Worm (Caenorhabditis elegans): ENCODE measurements around the gene cpg-4.

The cpg-4 gene

ce11 chrV:6000368-6000802 is 4.2 kb downstream of the cpg-4 start:
- TF ChIP-seq ceh-14 (tag; optimal IDR thresholded peaks at IDR 0.05) (no peak), unc-42 (tag; optimal IDR thresholded peaks at IDR 0.05) (peak; percentile 40), ztf-16 (tag; optimal IDR thresholded peaks at IDR 0.05) (peak; percentile 10), T23F11.4 (GFP tag; optimal IDR thresholded peaks at IDR 0.05) (no peak), ceh-2 (tag; optimal IDR thresholded peaks at IDR 0.05) (peak; percentile 5), elt-2 (tag; optimal IDR thresholded peaks at IDR 0.05) (peak; percentile 41), K02D7.2 (tag; optimal IDR thresholded peaks at IDR 0.05) (no peak), tbx-2 (tag; optimal IDR thresholded peaks at IDR 0.05) (peak; percentile 70), ceh-34 (tag; optimal IDR thresholded peaks at IDR 0.05) (peak; percentile 40), pqm-1 (tag; optimal IDR thresholded peaks at IDR 0.05) (peak; percentile 50), rnt-1 (tag; optimal IDR thresholded peaks at IDR 0.05) (peak; percentile 39), ceh-30 (tag; optimal IDR thresholded peaks at IDR 0.05) (no peak), unc-55 (GFP tag; optimal IDR thresholded peaks at IDR 0.05) (peak; percentile 57), fax-1 (tag; optimal IDR thresholded peaks at IDR 0.05) (peak; percentile 22), ets-4 (tag; optimal IDR thresholded peaks at IDR 0.05) (peak; percentile 55), pag-3 (tag; optimal IDR thresholded peaks at IDR 0.05; ENCODE audit: borderline replicate concordance) (no peak), tbx-7 (tag; optimal IDR thresholded peaks at IDR 0.05) (no peak), pax-1 (tag; optimal IDR thresholded peaks at IDR 0.05) (peak; percentile 13), dve-1 (tag; optimal IDR thresholded peaks at IDR 0.05) (peak; percentile 69), ceh-19 (GFP tag; optimal IDR thresholded peaks at IDR 0.05) (peak; percentile 65), odd-2 (tag; optimal IDR thresholded peaks at IDR 0.05) (no peak), ref-2 (tag; optimal IDR thresholded peaks at IDR 0.05) (peak; percentile 25), ceh-31 (tag; optimal IDR thresholded peaks at IDR 0.05) (peak; percentile 83), C08G9.2 (tag; optimal IDR thresholded peaks at IDR 0.05) (peak; percentile 52), pha-2 (tag; optimal IDR thresholded peaks at IDR 0.05) (no peak), ceh-18 (tag; optimal IDR thresholded peaks at IDR 0.05) (peak; percentile 85), sdc-2 (tag; optimal IDR thresholded peaks at IDR 0.05) (no peak), F13H6.1 (tag; optimal IDR thresholded peaks at IDR 0.05) (peak; percentile 73), nfya-1 (tag; optimal IDR thresholded peaks at IDR 0.05) (peak; percentile 72), hlh-30 (tag; optimal IDR thresholded peaks at IDR 0.05; ENCODE audit: insufficient read depth) (peak; percentile 80)

ce11 chrV:6003301-6003700 is 7.1 kb downstream of the cpg-4 start, which contains the start of gene fos-1:
Gene fos-1, plus strand, starts transcription at chrV:6003601.
- TF ChIP-seq hlh-30 (tag; optimal IDR thresholded peaks at IDR 0.05; ENCODE audit: insufficient read depth) (no peak), unc-42 (tag; optimal IDR thresholded peaks at IDR 0.05) (no peak), C38D4.7 (GFP tag; optimal IDR thresholded peaks at IDR 0.05) (no peak), gmeb-2 (tag; optimal IDR thresholded peaks at IDR 0.05) (no peak), ceh-18 (tag; optimal IDR thresholded peaks at IDR 0.05) (no peak), odd-2 (tag; optimal IDR thresholded peaks at IDR 0.05) (no peak), madf-2 (tag; optimal IDR thresholded peaks at IDR 0.05) (no peak), elt-4 (tag; optimal IDR thresholded peaks at IDR 0.05) (no peak), ceh-34 (tag; optimal IDR thresholded peaks at IDR 0.05) (no peak), nhr-11 (tag; optimal IDR thresholded peaks at IDR 0.05) (no peak), unc-3 (GFP tag; conservative IDR thresholded peaks at IDR 0.05) (no peak), unc-3 (tag; optimal IDR thresholded peaks at IDR 0.05) (no peak), ceh-24 (tag; optimal IDR thresholded peaks at IDR 0.05) (no peak), ceh-14 (tag; optimal IDR thresholded peaks at IDR 0.05) (no peak), pha-4 (tag; optimal IDR thresholded peaks at IDR 0.05) (no peak), ceh-30 (tag; optimal IDR thresholded peaks at IDR 0.05) (no peak), pqm-1 (tag; optimal IDR thresholded peaks at IDR 0.05) (no peak), sox-2 (GFP tag; IDR thresholded peaks at IDR 0.05) (no peak), ahr-1 (tag; optimal IDR thresholded peaks at IDR 0.05) (no peak)

- TF ChIP-seq nhr-11 (tag; optimal IDR thresholded peaks at IDR 0.05) (no peak), ref-2 (tag; optimal IDR thresholded peaks at IDR 0.05) (no peak), pros-1 (tag; optimal IDR thresholded peaks at IDR 0.05) (no peak), hlh-15 (tag; optimal IDR thresholded peaks at IDR 0.05) (no peak), ceh-18 (tag; optimal IDR thresholded peaks at IDR 0.05) (no peak), sdc-2 (tag; optimal IDR thresholded peaks at IDR 0.05) (no peak), ama-1 (optimal IDR thresholded peaks at IDR 0.05) (no peak), odd-2 (tag; optimal IDR thresholded peaks at IDR 0.05) (no peak), ceh-48 (tag; optimal IDR thresholded peaks at IDR 0.05) (no peak), Y22D7AL.16 (tag; optimal IDR thresholded peaks at IDR 0.05) (no peak), ztf-16 (tag; optimal IDR thresholded peaks at IDR 0.05) (no peak)
Measured at ce11 chrV:6007927-6008326, 11.7 kb downstream of the cpg-4 start.

Data from whole organism, late embryonic.